Worm (Caenorhabditis elegans): ENCODE results near the gene C15C8.5.

Gene C15C8.5

DNA sequence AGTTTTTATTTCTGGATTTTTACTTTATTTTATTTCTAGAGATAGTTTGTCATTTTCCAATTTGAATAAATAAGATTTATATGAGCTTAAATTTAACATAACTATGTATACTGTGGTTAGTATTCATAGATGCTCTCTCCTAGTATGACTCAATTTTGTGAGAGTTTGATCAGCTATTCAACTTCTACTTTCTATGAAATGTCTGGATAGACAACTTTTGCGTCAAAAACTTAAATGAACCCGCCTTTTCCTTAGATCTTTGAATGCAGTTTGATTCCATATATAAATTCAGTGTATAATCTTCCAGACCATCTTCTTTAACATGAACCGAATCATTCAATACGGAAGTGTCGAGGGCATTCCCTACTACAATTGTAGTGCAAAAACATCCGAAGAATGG lies 21.1 kb downstream of the C15C8.5 start, which contains the start of gene srt-43:
Gene srt-43, plus strand, starts transcription at position 301 of the 400 bp plus-strand sequence.
- TF ChIP-seq unc-62 (GFP tag; optimal IDR thresholded peaks at IDR 0.05), result no peak
- TF ChIP-seq lin-39 (tag; optimal IDR thresholded peaks at IDR 0.05), result no peak
- TF ChIP-seq nhr-11 (tag; optimal IDR thresholded peaks at IDR 0.05), result no peak
- no peak for TF ChIP-seq aly-2 (tag; optimal IDR thresholded peaks at IDR 0.05)
- TF ChIP-seq egl-5 (tag; optimal IDR thresholded peaks at IDR 0.05), result no peak
- no peak for TF ChIP-seq R02D3.7 (tag; optimal IDR thresholded peaks at IDR 0.05)
- no peak for TF ChIP-seq jun-1 (tag; optimal IDR thresholded peaks at IDR 0.05)
- no peak for TF ChIP-seq tbx-2 (tag; optimal IDR thresholded peaks at IDR 0.05)
- TF ChIP-seq egl-27 (tag; optimal IDR thresholded peaks at IDR 0.05), result no peak
- no peak for TF ChIP-seq elt-1 (tag; optimal IDR thresholded peaks at IDR 0.05)
- no peak for TF ChIP-seq unc-39 (tag; optimal IDR thresholded peaks at IDR 0.05)
- TF ChIP-seq pqm-1 (tag; optimal IDR thresholded peaks at IDR 0.05), result no peak
- no peak for TF ChIP-seq ceh-82 (tag; optimal IDR thresholded peaks at IDR 0.05)
- no peak for TF ChIP-seq mml-1 (tag; optimal IDR thresholded peaks at IDR 0.05)
- no peak for TF ChIP-seq ceh-16 (tag; optimal IDR thresholded peaks at IDR 0.05)
- TF ChIP-seq sea-2 (GFP tag; optimal IDR thresholded peaks at IDR 0.05), result no peak
- no peak for TF ChIP-seq ceh-28 (tag; optimal IDR thresholded peaks at IDR 0.05)

DNA sequence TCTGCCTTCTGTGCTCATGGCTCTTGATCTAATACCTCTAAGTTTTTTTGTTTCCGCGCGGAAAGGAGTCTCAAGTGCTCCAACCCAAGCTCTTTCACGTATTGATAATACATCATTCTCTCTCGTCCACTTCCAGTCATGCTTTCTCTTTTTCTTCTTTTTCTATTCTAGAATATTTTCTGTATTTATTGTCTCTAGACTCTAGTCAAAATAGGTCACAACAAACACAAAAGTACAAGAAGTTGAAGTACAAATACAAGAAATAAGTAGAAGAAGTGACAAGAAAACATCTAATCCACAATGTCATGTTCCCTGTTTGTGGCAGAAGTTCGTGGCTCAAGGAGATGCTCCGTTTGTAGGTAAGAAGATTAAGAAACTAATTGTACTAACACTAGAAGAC lies 25.4 kb downstream of the C15C8.5 start, which contains the start of gene ZC455.1:
Gene ZC455.1, plus strand, starts transcription at position 301 of the 400 bp plus-strand sequence.
- TF ChIP-seq aly-2 (tag; optimal IDR thresholded peaks at IDR 0.05) (no peak), nhr-43 (tag; optimal IDR thresholded peaks at IDR 0.05; ENCODE audit: poor library complexity, severe bottlenecking) (no peak), fos-1 (tag; optimal IDR thresholded peaks at IDR 0.05) (no peak), daf-12 (tag; optimal IDR thresholded peaks at IDR 0.05) (no peak), nfya-1 (tag; optimal IDR thresholded peaks at IDR 0.05; ENCODE audit: insufficient read depth) (no peak), nhr-25 (tag; optimal IDR thresholded peaks at IDR 0.05) (no peak), nhr-67 (tag; optimal IDR thresholded peaks at IDR 0.05) (no peak), elt-2 (tag; optimal IDR thresholded peaks at IDR 0.05) (no peak), pqm-1 (tag; optimal IDR thresholded peaks at IDR 0.05) (no peak), nhr-12 (tag; optimal IDR thresholded peaks at IDR 0.05) (no peak), lin-39 (tag; optimal IDR thresholded peaks at IDR 0.05) (no peak)

DNA sequence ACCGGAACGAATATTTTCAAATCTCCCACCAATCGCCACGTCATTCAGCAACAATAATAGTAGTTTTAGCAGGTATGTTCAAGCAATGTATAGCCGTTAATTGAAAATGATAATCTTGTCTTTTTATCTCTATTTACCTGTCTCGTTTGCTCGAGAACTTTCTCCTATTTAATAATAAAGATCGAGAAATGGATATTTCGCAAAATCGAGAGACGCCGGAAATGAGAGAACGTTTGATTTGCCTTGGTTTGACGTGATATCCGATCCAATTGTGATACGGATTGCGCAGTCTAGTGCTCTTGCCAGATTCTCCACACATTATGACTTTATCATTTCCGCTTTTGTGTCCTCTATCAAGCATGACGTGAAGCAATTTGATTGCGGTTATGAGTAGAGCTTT lies 26.0 kb downstream of the C15C8.5 start:
- TF ChIP-seq eor-1 (tag; optimal IDR thresholded peaks at IDR 0.05) (no peak), nhr-28 (tag; optimal IDR thresholded peaks at IDR 0.05) (no peak), mml-1 (tag; optimal IDR thresholded peaks at IDR 0.05) (no peak), aly-2 (tag; optimal IDR thresholded peaks at IDR 0.05) (no peak), jun-1 (tag; optimal IDR thresholded peaks at IDR 0.05) (no peak), skn-1 (tag; optimal IDR thresholded peaks at IDR 0.05) (no peak), R02D3.7 (tag; optimal IDR thresholded peaks at IDR 0.05) (no peak), pqm-1 (tag; optimal IDR thresholded peaks at IDR 0.05) (no peak), snpc-4 (tag; optimal IDR thresholded peaks at IDR 0.05) (no peak), hmg-11 (tag; optimal IDR thresholded peaks at IDR 0.05) (no peak), daf-12 (tag; optimal IDR thresholded peaks at IDR 0.05) (no peak)

DNA sequence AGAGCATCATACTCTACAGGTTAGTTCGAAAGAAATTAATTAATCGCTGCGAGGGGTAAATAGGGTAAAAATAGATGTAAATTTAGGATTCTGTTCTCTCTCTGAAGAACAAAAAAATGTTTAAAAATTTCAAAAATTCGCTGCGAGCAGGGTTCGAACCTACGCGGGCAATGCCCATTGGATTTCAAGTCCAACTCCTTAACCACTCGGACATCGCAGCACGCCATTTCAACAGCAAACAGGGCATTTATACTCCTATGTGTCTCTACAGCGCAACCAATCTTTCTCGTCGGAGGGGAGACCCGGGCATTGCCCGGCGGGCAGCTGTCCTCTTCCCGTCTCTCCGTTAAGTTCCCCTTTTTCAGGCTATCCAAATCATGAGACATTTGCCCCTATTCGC lies 32.4 kb downstream of the C15C8.5 start:
- TF ChIP-seq nhr-23 (tag; optimal IDR thresholded peaks at IDR 0.05), result no peak
- no peak for TF ChIP-seq ceh-28 (tag; optimal IDR thresholded peaks at IDR 0.05)
- no peak for TF ChIP-seq ZK546.5 (tag; optimal IDR thresholded peaks at IDR 0.05)
- TF ChIP-seq ceh-82 (tag; optimal IDR thresholded peaks at IDR 0.05), result peak; percentile 35
- no peak for TF ChIP-seq unc-39 (tag; optimal IDR thresholded peaks at IDR 0.05)
- TF ChIP-seq fos-1 (tag; optimal IDR thresholded peaks at IDR 0.05), result no peak
- no peak for TF ChIP-seq egl-5 (tag; optimal IDR thresholded peaks at IDR 0.05)
- no peak for TF ChIP-seq sea-2 (GFP tag; optimal IDR thresholded peaks at IDR 0.05)
- peak; percentile 64 for TF ChIP-seq hmg-11 (tag; optimal IDR thresholded peaks at IDR 0.05)
- TF ChIP-seq lin-39 (tag; optimal IDR thresholded peaks at IDR 0.05), result peak; percentile 1
- peak; percentile 57 for TF ChIP-seq lsy-12 (tag; optimal IDR thresholded peaks at IDR 0.05)
- TF ChIP-seq ztf-11 (tag; optimal IDR thresholded peaks at IDR 0.05), result no peak
- TF ChIP-seq nhr-237 (tag; optimal IDR thresholded peaks at IDR 0.05), result no peak
- peak; percentile 33 for TF ChIP-seq pha-4 (tag; optimal IDR thresholded peaks at IDR 0.05)
- TF ChIP-seq mdl-1 (tag; optimal IDR thresholded peaks at IDR 0.05), result no peak
- peak; percentile 7 for TF ChIP-seq pqm-1 (tag; optimal IDR thresholded peaks at IDR 0.05)
- TF ChIP-seq unc-62 (GFP tag; optimal IDR thresholded peaks at IDR 0.05), result no peak
- no peak for TF ChIP-seq egl-27 (tag; optimal IDR thresholded peaks at IDR 0.05)
- TF ChIP-seq nfya-1 (tag; optimal IDR thresholded peaks at IDR 0.05; ENCODE audit: insufficient read depth), result peak; percentile 49
- TF ChIP-seq nhr-12 (tag; optimal IDR thresholded peaks at IDR 0.05), result no peak
- no peak for TF ChIP-seq R02D3.7 (tag; optimal IDR thresholded peaks at IDR 0.05)
- TF ChIP-seq mml-1 (tag; optimal IDR thresholded peaks at IDR 0.05), result no peak
- no peak for TF ChIP-seq ceh-9 (tag; optimal IDR thresholded peaks at IDR 0.05)
- TF ChIP-seq tbx-2 (tag; optimal IDR thresholded peaks at IDR 0.05), result peak; percentile 22
- TF ChIP-seq skn-1 (tag; optimal IDR thresholded peaks at IDR 0.05), result no peak
- no peak for TF ChIP-seq nhr-67 (tag; optimal IDR thresholded peaks at IDR 0.05)
- TF ChIP-seq fkh-2 (tag; optimal IDR thresholded peaks at IDR 0.05), result no peak
- no peak for TF ChIP-seq jun-1 (tag; optimal IDR thresholded peaks at IDR 0.05)
- TF ChIP-seq aly-2 (tag; optimal IDR thresholded peaks at IDR 0.05), result no peak
- no peak for TF ChIP-seq ztf-4 (tag; optimal IDR thresholded peaks at IDR 0.05)
- TF ChIP-seq ama-1 (optimal IDR thresholded peaks at IDR 0.05), result no peak
- no peak for TF ChIP-seq ceh-16 (tag; optimal IDR thresholded peaks at IDR 0.05)
- peak; percentile 28 for TF ChIP-seq elt-2 (tag; optimal IDR thresholded peaks at IDR 0.05)
- TF ChIP-seq nhr-43 (tag; optimal IDR thresholded peaks at IDR 0.05; ENCODE audit: poor library complexity, severe bottlenecking), result peak; percentile 29
